Worm (Caenorhabditis elegans): Measurements from ENCODE around the gene str-164.

- TF ChIP-seq zag-1 (tag; optimal IDR thresholded peaks at IDR 0.05): no peak
- TF ChIP-seq Y75B8A.6 (GFP tag; IDR thresholded peaks at IDR 0.05): no peak
- no peak for TF ChIP-seq ama-1 (optimal IDR thresholded peaks at IDR 0.05)
- no peak for TF ChIP-seq snpc-1.2 (GFP tag; IDR thresholded peaks at IDR 0.05)
- no peak for TF ChIP-seq sdz-12 (GFP tag; optimal IDR thresholded peaks at IDR 0.05)
- no peak for TF ChIP-seq nhr-25 (tag; optimal IDR thresholded peaks at IDR 0.05; ENCODE audit: borderline replicate concordance, insufficient read depth)
- no peak for TF ChIP-seq lin-29 (GFP tag; IDR thresholded peaks at IDR 0.05)
- TF ChIP-seq snpc-4 (tag; optimal IDR thresholded peaks at IDR 0.05): no peak
- no peak for TF ChIP-seq R02D3.7 (tag; optimal IDR thresholded peaks at IDR 0.05)
- TF ChIP-seq unc-130 (GFP tag; optimal IDR thresholded peaks at IDR 0.05): no peak
- no peak for TF ChIP-seq fkh-10 (GFP tag; optimal IDR thresholded peaks at IDR 0.05)
Measured at ce11 chrIV:5012241-5012640, 51.7 kb downstream of the str-164 start, which contains the start of gene srm-1.
